Worm (Caenorhabditis elegans): ENCODE data around the gene rsp-7.
A peak's percentile ranks its signal among the peaks of the same experiment; 100 is the strongest.

rsp-7 gene

DNA sequence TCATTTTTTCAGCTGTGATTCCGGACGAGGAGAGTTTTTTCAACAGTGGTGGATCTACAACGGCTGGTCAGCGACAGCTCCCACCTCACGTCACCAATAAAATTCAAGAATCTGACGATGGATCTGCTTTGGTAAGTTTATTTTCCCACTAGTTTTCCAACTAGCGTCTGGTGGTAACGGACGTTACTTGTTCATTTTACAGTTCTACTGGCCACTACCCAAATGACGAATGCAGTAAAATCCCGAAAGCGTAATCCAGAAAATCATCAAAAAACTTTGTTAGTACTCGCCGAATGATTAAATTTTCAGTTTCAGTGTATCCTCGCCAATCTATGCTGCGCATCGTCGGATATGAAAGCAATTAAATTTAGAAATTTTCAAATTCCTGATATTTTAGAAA lies 579 bp downstream of the rsp-7 start:
- TF ChIP-seq fkh-10 (GFP tag; optimal IDR thresholded peaks at IDR 0.05) (no peak), hpl-2 (GFP tag; optimal IDR thresholded peaks at IDR 0.05) (no peak), efl-1 (optimal IDR thresholded peaks at IDR 0.05) (no peak), efl-1 (GFP tag; optimal IDR thresholded peaks at IDR 0.05 in 1 of 2) (peak in 1 of 2 experiments; percentile 51), blmp-1 (tag; optimal IDR thresholded peaks at IDR 0.05) (no peak), nhr-76 (tag; optimal IDR thresholded peaks at IDR 0.05) (no peak), ztf-4 (tag; optimal IDR thresholded peaks at IDR 0.05) (no peak), ztf-11 (tag; optimal IDR thresholded peaks at IDR 0.05) (no peak)

DNA sequence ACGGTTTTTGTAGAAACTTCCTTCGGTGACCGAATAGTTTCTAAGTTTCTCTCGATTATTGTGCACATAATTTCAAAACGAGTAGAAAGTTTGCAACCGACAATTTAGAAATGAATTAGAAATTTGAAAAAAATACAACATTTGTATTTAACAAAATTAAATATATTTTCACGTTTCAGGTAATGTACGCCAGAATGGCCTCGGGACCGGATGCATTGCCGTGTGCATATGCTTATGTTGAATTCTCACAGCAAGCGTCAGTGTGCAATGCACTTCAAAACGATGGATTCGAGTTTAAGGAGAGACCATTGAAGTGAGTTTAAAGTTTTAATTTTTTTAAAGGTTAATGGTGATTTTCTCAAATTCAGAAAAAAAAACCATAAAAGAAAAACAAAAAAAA lies 1.9 kb downstream of the rsp-7 start, which contains the start of gene marc-2:
marc-2 (minus strand) TSS at position 101 of the 400 bp plus-strand sequence.
- TF ChIP-seq ceh-8 (GFP tag; optimal IDR thresholded peaks at IDR 0.05): no peak
- TF ChIP-seq fkh-8 (tag; optimal IDR thresholded peaks at IDR 0.05): no peak
- peak; percentile 10 for TF ChIP-seq nhr-85 (tag)
- TF ChIP-seq unc-98 (GFP tag; IDR thresholded peaks at IDR 0.05): no peak

DNA sequence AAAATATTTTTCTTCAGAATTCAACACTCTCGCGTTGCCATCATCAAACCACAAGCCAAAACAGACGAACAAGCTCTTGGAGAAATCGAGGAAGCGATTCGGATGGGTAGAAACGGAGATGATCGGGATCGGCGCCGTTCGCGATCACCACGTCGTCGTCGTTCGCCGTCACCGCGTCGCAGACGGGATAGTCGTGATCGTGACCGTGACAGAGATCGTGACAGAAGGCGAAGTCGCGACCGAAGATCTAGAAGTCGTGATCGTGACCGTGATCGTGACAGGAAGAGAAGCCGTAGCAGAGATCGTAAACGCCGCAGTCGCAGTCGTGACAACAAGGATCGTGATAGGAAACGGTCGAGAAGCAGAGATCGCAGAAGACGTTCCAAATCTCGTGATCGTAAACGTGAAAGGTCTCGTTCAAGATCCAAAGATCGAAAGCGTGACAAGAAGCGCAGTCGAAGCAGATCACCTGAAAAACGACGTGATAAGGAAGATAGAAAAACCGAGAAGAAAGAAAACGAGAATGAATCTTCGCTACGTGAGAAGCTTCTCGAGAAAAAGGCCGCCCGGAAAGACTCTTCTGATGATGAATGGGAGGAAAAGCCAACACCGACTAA lies 2.5 kb downstream of the rsp-7 start:
- TF ChIP-seq ets-5 (GFP tag; IDR thresholded peaks at IDR 0.05) (0 out of 2 replicates have a peak, but pooled peaks have one; percentile 67), blmp-1 (tag; optimal IDR thresholded peaks at IDR 0.05) (peak; percentile 14), unc-98 (GFP tag; IDR thresholded peaks at IDR 0.05) (no peak)

ce11 chrII:10662279-10662678 lies 3.3 kb downstream of the rsp-7 start:
- no peak for TF ChIP-seq grh-1 (GFP tag; IDR thresholded peaks at IDR 0.05)
- no peak for TF ChIP-seq unc-130 (tag; optimal IDR thresholded peaks at IDR 0.05)
- no peak for TF ChIP-seq efl-1 (optimal IDR thresholded peaks at IDR 0.05)
- peak in 1 of 2 experiments; percentile 75 for TF ChIP-seq efl-1 (GFP tag; optimal IDR thresholded peaks at IDR 0.05 in 1 of 2)

DNA sequence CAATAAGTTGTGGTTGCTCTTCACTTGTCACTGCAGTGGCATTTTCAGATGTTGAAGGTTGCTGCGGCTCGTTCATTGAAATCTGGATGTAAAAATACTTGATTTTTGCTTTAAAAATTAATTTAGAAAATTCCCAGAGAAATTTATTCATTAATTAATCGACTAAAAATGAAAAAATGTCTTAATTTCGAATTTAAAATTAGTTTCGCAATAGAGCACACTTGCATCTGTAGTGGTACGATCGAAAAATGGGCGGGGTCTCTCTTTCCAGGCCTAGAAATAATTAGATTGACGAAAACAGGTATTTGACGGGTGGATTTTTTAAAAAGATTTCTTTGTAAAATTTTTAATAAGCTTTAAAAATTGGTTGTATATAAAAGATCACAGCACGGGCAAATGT lies 3.7 kb downstream of the rsp-7 start, which contains the start of gene D2089.8:
D2089.8 (minus strand) TSS at position 84 of the 400 bp plus-strand sequence.
- TF ChIP-seq mab-9 (GFP tag; IDR thresholded peaks at IDR 0.05): no peak
- TF ChIP-seq C16A3.4 (tag; optimal IDR thresholded peaks at IDR 0.05): peak; percentile 12
- TF ChIP-seq alr-1 (tag; optimal IDR thresholded peaks at IDR 0.05; ENCODE audit: borderline replicate concordance): no peak
- TF ChIP-seq blmp-1 (tag; optimal IDR thresholded peaks at IDR 0.05): peak; percentile 17
- peak in 1 of 2 experiments; percentile 21 for TF ChIP-seq efl-1 (optimal IDR thresholded peaks at IDR 0.05)
- TF ChIP-seq efl-1 (GFP tag; optimal IDR thresholded peaks at IDR 0.05 in 1 of 2): peak; percentile 19 to 39
- no peak for TF ChIP-seq ztf-11 (tag; optimal IDR thresholded peaks at IDR 0.05)
- peak in 1 of 2 experiments; percentile 43 for TF ChIP-seq lin-35 (GFP tag; optimal IDR thresholded peaks at IDR 0.05)
- TF ChIP-seq sptf-1 (tag; optimal IDR thresholded peaks at IDR 0.05): no peak
- TF ChIP-seq mep-1 (tag; optimal IDR thresholded peaks at IDR 0.05): peak; percentile 38
- TF ChIP-seq ama-1 (optimal IDR thresholded peaks at IDR 0.05): no peak
- no peak for TF ChIP-seq vab-15 (tag; optimal IDR thresholded peaks at IDR 0.05)
- TF ChIP-seq dpl-1 (GFP tag; optimal IDR thresholded peaks at IDR 0.05): peak in 2 of 3 experiments; percentile 9 to 55
- no peak for TF ChIP-seq unc-30 (tag; optimal IDR thresholded peaks at IDR 0.05)
- no peak for TF ChIP-seq nhr-19 (GFP tag; conservative IDR thresholded peaks at IDR 0.05)
- TF ChIP-seq lsy-2 (tag; optimal IDR thresholded peaks at IDR 0.05): peak in 1 of 2 experiments; percentile 48

DNA sequence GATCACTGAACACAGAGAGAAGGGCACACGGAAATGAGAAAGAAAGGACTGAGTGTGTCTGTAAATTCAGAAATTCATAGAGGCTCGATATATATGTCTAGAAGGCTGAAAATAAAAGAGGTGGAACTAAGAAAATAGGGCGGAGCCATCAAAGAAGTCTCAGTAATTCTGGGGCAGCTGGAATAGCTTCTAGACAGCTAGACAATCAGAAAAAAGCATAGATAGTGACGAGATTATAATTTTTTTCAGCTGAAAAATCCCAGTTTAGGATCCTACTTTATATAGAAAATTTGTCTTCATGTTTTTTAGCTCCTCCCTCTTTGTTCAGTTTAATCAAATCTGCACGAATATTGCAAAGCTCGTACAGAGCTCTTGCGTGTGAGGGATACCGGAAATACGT lies 6.0 kb downstream of the rsp-7 start, which contains the start of gene D2089.3:
D2089.3 (minus strand) TSS at position 101 of the 400 bp plus-strand sequence.
- TF ChIP-seq snu-23 (GFP tag; optimal IDR thresholded peaks at IDR 0.05) (no peak), fos-1 (tag; optimal IDR thresholded peaks at IDR 0.05) (no peak), mdl-1 (tag; optimal IDR thresholded peaks at IDR 0.05) (no peak), ztf-11 (tag; optimal IDR thresholded peaks at IDR 0.05) (no peak), fkh-8 (tag; optimal IDR thresholded peaks at IDR 0.05) (no peak), fkh-4 (tag; optimal IDR thresholded peaks at IDR 0.05; ENCODE audit: borderline replicate concordance) (no peak), F16B12.6 (tag; optimal IDR thresholded peaks at IDR 0.05) (no peak), tbx-2 (tag; optimal IDR thresholded peaks at IDR 0.05) (no peak), nhr-85 (tag) (no peak), ces-1 (GFP tag; optimal IDR thresholded peaks at IDR 0.05) (no peak), tlp-1 (tag; optimal IDR thresholded peaks at IDR 0.05) (no peak), ceh-63 (GFP tag; optimal IDR thresholded peaks at IDR 0.05) (no peak), ceh-82 (tag; optimal IDR thresholded peaks at IDR 0.05) (no peak), lin-14 (GFP tag; optimal IDR thresholded peaks at IDR 0.05) (no peak), elt-2 (tag; optimal IDR thresholded peaks at IDR 0.05) (no peak), lin-39 (tag; optimal IDR thresholded peaks at IDR 0.05) (no peak), egl-13 (tag; optimal IDR thresholded peaks at IDR 0.05) (no peak), ets-5 (GFP tag; IDR thresholded peaks at IDR 0.05) (no peak), ceh-90 (tag; optimal IDR thresholded peaks at IDR 0.05) (no peak)

All from whole organism, L1 larva.